Worm (Caenorhabditis elegans) whole organism, young adult: ENCODE measurements around the gene ced-6.

Experiments
- B0019.2 ChIP-seq: fragments of 200-800 bp; sonication (Bioruptor generic); conservative IDR thresholded peaks from 2 replicates; pipeline ENCODE4 v1.3.6; 2022; ENCODE audit warnings: missing genetic modification reagents, missing genetic modification characterization, missing compliant biosample characterization
- B0035.1 ChIP-seq: sonication (generic microtip); optimal IDR thresholded peaks from 2 replicates; lab custom pipeline; 2016; ENCODE audit warnings: missing genetic modification characterization, mild to moderate bottlenecking, missing compliant biosample characterization, missing genotype, missing genetic modification reagents
- B0261.1 ChIP-seq: sonication (generic microtip); optimal IDR thresholded peaks from 2 replicates; lab custom pipeline; 2016; ENCODE audit warnings: mild to moderate bottlenecking, missing genetic modification characterization, moderate library complexity, missing compliant biosample characterization
- C06A6.2 ChIP-seq: fragments of 200-800 bp; sonication (Bioruptor generic); conservative IDR thresholded peaks from 2 replicates; pipeline ENCODE4 v1.3.6; 2022; ENCODE audit warnings: missing genetic modification characterization, missing compliant biosample characterization
- C17E4.6 ChIP-seq: fragments of 200-800 bp; sonication (Bioruptor generic); IDR thresholded peaks from 2 replicates; pipeline ENCODE4 v1.3.6; 2022; ENCODE audit warnings: missing genetic modification reagents, missing genetic modification characterization, missing compliant biosample characterization
- F10E7.11 ChIP-seq: sonication (generic microtip); optimal IDR thresholded peaks from 2 replicates; lab custom pipeline; 2017; ENCODE audit warnings: mild to moderate bottlenecking, missing genetic modification characterization, moderate library complexity, missing compliant biosample characterization
- F37B4.10 ChIP-seq: fragments of 200-800 bp; sonication (Bioruptor generic); IDR thresholded peaks from 2 replicates; pipeline ENCODE4 v1.3.6; 2022; ENCODE audit warnings: missing genetic modification characterization, missing compliant biosample characterization
- F39B2.1 ChIP-seq: fragments of 200-800 bp; sonication (Bioruptor generic); IDR thresholded peaks from 2 replicates; pipeline ENCODE4 v1.3.6; 2022; ENCODE audit warnings: missing genetic modification reagents, missing genetic modification characterization, missing compliant biosample characterization
- F49E8.2 ChIP-seq: sonication (generic microtip); optimal IDR thresholded peaks from 3 replicates; lab custom pipeline; 2017; ENCODE audit warnings: missing genetic modification characterization, mild to moderate bottlenecking, missing compliant biosample characterization, antibody characterized with exemption, moderate library complexity; ENCODE audit not compliant: insufficient read depth
- K11D2.4 ChIP-seq: fragments of 200-800 bp; sonication (Bioruptor generic); IDR thresholded peaks from 2 replicates; pipeline ENCODE4 v1.3.6; 2022; ENCODE audit warnings: missing genetic modification reagents, missing genetic modification characterization, missing compliant biosample characterization
- T07F8.4 ChIP-seq: sonication (generic microtip); optimal IDR thresholded peaks from 2 replicates; lab custom pipeline; 2016; ENCODE audit warnings: mild to moderate bottlenecking, missing genetic modification characterization, moderate library complexity, missing compliant biosample characterization
- Y53G8AR.9 ChIP-seq: fragments of 200-800 bp; sonication (Bioruptor generic); conservative IDR thresholded peaks from 2 replicates; pipeline ENCODE4 v1.3.6; 2022; ENCODE audit warnings: missing genetic modification reagents, missing genetic modification characterization, missing compliant biosample characterization
- Y67H2A.10 ChIP-seq: fragments of 200-800 bp; sonication (Bioruptor generic); conservative IDR thresholded peaks from 2 replicates; pipeline ENCODE4 v1.3.6; 2022; ENCODE audit warnings: missing genetic modification reagents, missing genetic modification characterization, missing compliant biosample characterization
- Y79H2A.3 ChIP-seq: fragments of 200-800 bp; sonication (Bioruptor generic); conservative IDR thresholded peaks from 2 replicates; pipeline ENCODE4 v1.3.6; 2022; ENCODE audit warnings: missing genetic modification reagents, missing genetic modification characterization, missing compliant biosample characterization
- ZK185.1 ChIP-seq: sonication (generic microtip); optimal IDR thresholded peaks from 2 replicates; lab custom pipeline; 2016; ENCODE audit warnings: mild to moderate bottlenecking, missing genetic modification characterization, missing compliant biosample characterization; ENCODE audit not compliant: poor library complexity, severe bottlenecking
- akir-1 ChIP-seq: fragments of 200-800 bp; sonication (Bioruptor generic); optimal IDR thresholded peaks from 2 replicates; lab custom pipeline; 2018; ENCODE audit warnings: mild to moderate bottlenecking, missing genetic modification characterization, moderate library complexity, missing compliant biosample characterization
- attf-3 ChIP-seq: fragments of 200-800 bp; sonication (Bioruptor generic); conservative IDR thresholded peaks from 2 replicates; pipeline ENCODE4 v1.3.6; 2022; ENCODE audit warnings: missing genetic modification reagents, missing genetic modification characterization, missing compliant biosample characterization
- attf-6 ChIP-seq: fragments of 200-800 bp; sonication (Bioruptor generic); IDR thresholded peaks from 2 replicates; pipeline ENCODE4 v1.3.6; 2022; ENCODE audit warnings: missing genetic modification reagents, missing genetic modification characterization, missing compliant biosample characterization
- ccch-3 ChIP-seq: fragments of 200-800 bp; sonication (Bioruptor generic); optimal IDR thresholded peaks from 2 replicates; lab custom pipeline; 2018; ENCODE audit warnings: mild to moderate bottlenecking, missing genetic modification characterization, missing compliant biosample characterization
- ceh-58 ChIP-seq: fragments of 200-800 bp; sonication (Bioruptor generic); IDR thresholded peaks from 2 replicates; pipeline ENCODE4 v1.3.6; 2022; ENCODE audit warnings: missing genetic modification characterization, missing compliant biosample characterization
- ceh-79 ChIP-seq: sonication (generic microtip); optimal IDR thresholded peaks from 2 replicates; lab custom pipeline; 2017; ENCODE audit warnings: mild to moderate bottlenecking, missing genetic modification characterization, missing compliant biosample characterization
- dpl-1 ChIP-seq: fragments of 150-350 bp; optimal IDR thresholded peaks from 2 replicates; lab custom pipeline; 2014; ENCODE audit warnings: missing biosample characterization, missing genetic modification reagents, missing genetic modification characterization
- fkh-3 ChIP-seq: sonication (generic microtip); optimal IDR thresholded peaks from 2 replicates; lab custom pipeline; 2016; ENCODE audit warnings: mild to moderate bottlenecking, missing genetic modification characterization, missing compliant biosample characterization
- gei-17 ChIP-seq: fragments of 200-800 bp; sonication (Bioruptor generic); optimal IDR thresholded peaks from 2 replicates; lab custom pipeline; 2018; ENCODE audit warnings: mild to moderate bottlenecking, missing genetic modification characterization, missing compliant biosample characterization
- him-1 ChIP-seq: sonication (generic microtip); optimal IDR thresholded peaks from 2 replicates; lab custom pipeline; 2016; ENCODE audit warnings: missing genotype, missing genetic modification reagents, missing genetic modification characterization, missing compliant biosample characterization
- hlh-26 ChIP-seq: fragments of 200-800 bp; sonication (Bioruptor generic); conservative IDR thresholded peaks from 2 replicates; pipeline ENCODE4 v1.3.6; 2022; ENCODE audit warnings: missing genetic modification reagents, missing genetic modification characterization, missing compliant biosample characterization
- lin-40 ChIP-seq: sonication (generic microtip); optimal IDR thresholded peaks from 2 replicates; lab custom pipeline; 2016; ENCODE audit warnings: missing genetic modification characterization, mild to moderate bottlenecking, missing compliant biosample characterization, missing genotype, missing genetic modification reagents
- lsy-27 ChIP-seq: sonication (generic microtip); optimal IDR thresholded peaks from 2 replicates; lab custom pipeline; 2017; ENCODE audit warnings: missing genetic modification characterization, mild to moderate bottlenecking, missing compliant biosample characterization, antibody characterized with exemption, missing genotype, borderline replicate concordance; ENCODE audit not compliant: insufficient read depth
- madf-6 ChIP-seq: fragments of 200-800 bp; sonication (Bioruptor generic); IDR thresholded peaks from 2 replicates; pipeline ENCODE4 v1.3.6; 2022; ENCODE audit warnings: missing genetic modification reagents, missing genetic modification characterization, missing compliant biosample characterization
- mel-28 ChIP-seq: sonication (generic microtip); optimal IDR thresholded peaks from 2 replicates; lab custom pipeline; 2016; ENCODE audit warnings: borderline replicate concordance, mild to moderate bottlenecking, missing genetic modification characterization, missing compliant biosample characterization
- mxl-1 ChIP-seq: sonication (generic microtip); optimal IDR thresholded peaks from 2 replicates; lab custom pipeline; 2016; ENCODE audit warnings: missing genetic modification characterization, missing compliant biosample characterization
- nfyb-1 ChIP-seq: fragments of 200-800 bp; sonication (Bioruptor generic); IDR thresholded peaks from 2 replicates; pipeline ENCODE4 v1.3.6; 2022; ENCODE audit warnings: missing genetic modification reagents, missing genetic modification characterization, missing compliant biosample characterization
- nhr-90 ChIP-seq: sonication (generic microtip); optimal IDR thresholded peaks from 2 replicates; lab custom pipeline; 2016; ENCODE audit warnings: missing genotype, mild to moderate bottlenecking, missing genetic modification characterization, missing compliant biosample characterization
- pbrm-1 ChIP-seq: fragments of 200-800 bp; sonication (Bioruptor generic); IDR thresholded peaks from 2 replicates; pipeline ENCODE4 v1.3.6; 2022; ENCODE audit warnings: missing genetic modification reagents, missing genetic modification characterization, missing compliant biosample characterization
- pha-4 ChIP-seq: fragments of 150-350 bp; sonication (generic microtip); optimal IDR thresholded peaks from 2 replicates; lab custom pipeline; 2014; ENCODE audit warnings: missing biosample characterization, missing genetic modification reagents, missing genetic modification characterization
- rec-8 ChIP-seq, 2 experiments: sonication (generic microtip); optimal IDR thresholded peaks; 2 replicates each; lab custom pipeline; 2016; ENCODE audit warnings: mild to moderate bottlenecking in 2 of 2, missing genetic modification characterization in 2 of 2, missing genetic modification reagents in 2 of 2, missing genotype in 2 of 2, missing biosample characterization in 1 of 2, missing compliant biosample characterization in 1 of 2, moderate library complexity in 1 of 2
- sea-2 ChIP-seq: fragments of 200-800 bp; sonication (Bioruptor generic); IDR thresholded peaks from 2 replicates; pipeline ENCODE4 v1.3.6; 2022; ENCODE audit warnings: missing genetic modification characterization, missing compliant biosample characterization
- snpc-1.3 ChIP-seq: sonication (generic microtip); optimal IDR thresholded peaks from 2 replicates; lab custom pipeline; 2017; ENCODE audit warnings: missing genetic modification characterization, mild to moderate bottlenecking, missing compliant biosample characterization, antibody characterized with exemption, moderate library complexity, missing genotype, missing genetic modification reagents; ENCODE audit not compliant: insufficient read depth
- somi-1 ChIP-seq: fragments of 200-800 bp; sonication (Bioruptor generic); optimal IDR thresholded peaks from 2 replicates; lab custom pipeline; 2018; ENCODE audit warnings: mild to moderate bottlenecking, missing genetic modification characterization, missing compliant biosample characterization
- sptf-2 ChIP-seq: fragments of 200-800 bp; sonication (Bioruptor generic); optimal IDR thresholded peaks from 2 replicates; lab custom pipeline; 2018; ENCODE audit warnings: mild to moderate bottlenecking, missing genetic modification characterization, missing compliant biosample characterization
- tbp1 ChIP-seq: fragments of 200-800 bp; sonication (Bioruptor generic); optimal IDR thresholded peaks from 2 replicates; lab custom pipeline; 2018; ENCODE audit warnings: mild to moderate bottlenecking, missing genetic modification characterization, missing compliant biosample characterization
- unc-62 ChIP-seq: fragments of 150-350 bp; optimal IDR thresholded peaks from 2 replicates; lab custom pipeline; 2014; ENCODE audit warnings: missing biosample characterization, missing genetic modification reagents, missing genetic modification characterization
- xnd-1 ChIP-seq: sonication (generic microtip); optimal IDR thresholded peaks from 2 replicates; lab custom pipeline; 2016; ENCODE audit warnings: missing genotype, missing genetic modification reagents, missing genetic modification characterization, missing compliant biosample characterization
- ztf-22 ChIP-seq: fragments of 200-800 bp; sonication (Bioruptor generic); optimal IDR thresholded peaks from 2 replicates; lab custom pipeline; 2018; ENCODE audit warnings: mild to moderate bottlenecking, missing genetic modification characterization, moderate library complexity, missing compliant biosample characterization
- ztf-26 ChIP-seq: sonication (generic microtip); optimal IDR thresholded peaks from 2 replicates; lab custom pipeline; 2017; ENCODE audit warnings: missing genetic modification characterization, missing compliant biosample characterization

The ced-6 gene

DNA sequence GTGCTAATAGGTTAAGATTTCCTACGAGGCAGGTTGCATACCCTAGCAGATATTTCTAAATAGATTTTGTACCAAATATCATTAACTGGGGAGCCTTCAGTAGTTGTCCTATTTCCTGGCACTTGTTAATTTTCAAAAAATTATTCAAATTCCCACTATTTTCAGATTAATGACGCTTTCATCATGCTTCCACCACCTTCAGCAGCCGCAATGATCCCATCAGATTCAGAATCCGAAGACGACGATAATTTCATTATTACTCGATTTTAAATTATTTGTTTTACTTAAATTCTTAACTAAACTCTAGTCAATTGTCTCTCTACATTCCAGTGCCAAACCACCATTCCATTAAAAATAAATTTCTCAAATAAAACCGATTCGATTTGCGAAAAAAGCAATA lies 44.7 kb upstream of the ced-6 start (continued):
- TF ChIP-seq F37B4.10 (no peak), unc-62 (GFP tag; lab: Kevin White, UChicago) (no peak), pha-4 (tag; lab: Kevin White, UChicago) (no peak), attf-3 (no peak; the same call in 1 of the 2 replicates), somi-1 (GFP tag; lab: Kevin White, UChicago) (no peak), madf-6 (GFP tag; lab: Robert Waterston, UW) (no peak), hlh-26 (GFP tag; lab: Robert Waterston, UW) (no peak), F49E8.2 (no peak), T07F8.4 (tag; lab: Kevin White, UChicago) (no peak), ztf-22 (GFP tag; lab: Kevin White, UChicago) (no peak), B0035.1 (tag; lab: Kevin White, UChicago) (peak; percentile 9), F39B2.1 (GFP tag; lab: Robert Waterston, UW) (no peak), rec-8 (tag; optimal IDR thresholded peaks at IDR 0.05; lab: Kevin White, UChicago) (no peak), tbp1 (GFP tag; lab: Kevin White, UChicago) (no peak), snpc-1.3 (tag; lab: Kevin White, UChicago) (no peak), mel-28 (tag; lab: Kevin White, UChicago) (peak; percentile 47), Y53G8AR.9 (GFP tag; lab: Robert Waterston, UW) (peak; percentile 63; the same call in 1 of the 2 replicates), sptf-2 (GFP tag; lab: Kevin White, UChicago) (no peak), dpl-1 (GFP tag; lab: Kevin White, UChicago) (no peak), akir-1 (GFP tag; lab: Kevin White, UChicago) (no peak), xnd-1 (tag; lab: Kevin White, UChicago) (no peak), fkh-3 (no peak), Y79H2A.3 (peak; percentile 42; the same call in 1 of the 2 replicates), Y67H2A.10 (GFP tag; lab: Robert Waterston, UW) (no peak), F10E7.11 (tag; lab: Kevin White, UChicago) (no peak), ztf-26 (no peak), nhr-90 (peak; percentile 48), ccch-3 (GFP tag; lab: Kevin White, UChicago) (no peak), B0261.1 (tag; lab: Kevin White, UChicago) (no peak), lsy-27 (no peak), nfyb-1 (GFP tag; lab: Robert Waterston, UW) (peak; percentile 44), K11D2.4 (GFP tag; lab: Robert Waterston, UW) (no peak), mxl-1 (tag; lab: Kevin White, UChicago) (no peak), ceh-58 (no peak), pbrm-1 (GFP tag; lab: Robert Waterston, UW) (no peak), lin-40 (tag; lab: Kevin White, UChicago) (peak; percentile 29), attf-6 (GFP tag; lab: Robert Waterston, UW) (no peak), him-1 (no peak), ZK185.1 (tag; lab: Kevin White, UChicago) (peak; percentile 47), sea-2 (GFP tag; lab: Robert Waterston, UW) (no peak), C06A6.2 (GFP tag; lab: Robert Waterston, UW) (no peak), C17E4.6 (no peak), ceh-79 (tag; lab: Kevin White, UChicago) (no peak), B0019.2 (no peak), gei-17 (GFP tag; lab: Kevin White, UChicago) (no peak)
